Fruit fly (Drosophila melanogaster): ENCODE measurements around the gene CG17744.

CG17744 gene

dm6 chr3L:6978757-6979386 lies 47.7 kb downstream of the CG17744 start:
- TF ChIP-seq eg (GFP tag; IDR thresholded peaks at IDR 0.05): 0 out of 3 replicates have a peak, but pooled peaks have one; percentile 24
- TF ChIP-seq CG6808 (GFP tag; optimal IDR thresholded peaks at IDR 0.05): no peak
- no peak for TF ChIP-seq CG4318 (GFP tag; optimal IDR thresholded peaks at IDR 0.05)
- no peak for TF ChIP-seq esn (GFP tag; optimal IDR thresholded peaks at IDR 0.05)
- TF ChIP-seq Sox102F (GFP tag; optimal IDR thresholded peaks at IDR 0.05): no peak
- no peak for TF ChIP-seq CG10631 (GFP tag; optimal IDR thresholded peaks at IDR 0.05)
- TF ChIP-seq CG8632 (GFP tag; optimal IDR thresholded peaks at IDR 0.05): no peak
- TF ChIP-seq acj6 (GFP tag; optimal IDR thresholded peaks at IDR 0.05): no peak
- TF ChIP-seq vri (GFP tag; optimal IDR thresholded peaks at IDR 0.05): peak; percentile 29
- TF ChIP-seq CG8119 (GFP tag; IDR thresholded peaks at IDR 0.05): no peak
- no peak for TF ChIP-seq CG1621 (tag; optimal IDR thresholded peaks at IDR 0.05)
- no peak for TF ChIP-seq CG31627 (GFP tag; optimal IDR thresholded peaks at IDR 0.05)
- no peak for TF ChIP-seq CG6276 (GFP tag; optimal IDR thresholded peaks at IDR 0.05)

dm6 chr3L:6978030-6978683 lies 48.4 kb downstream of the CG17744 start:
- TF ChIP-seq CG9139 (GFP tag; optimal IDR thresholded peaks at IDR 0.05): no peak
- TF ChIP-seq fkh (GFP tag; optimal IDR thresholded peaks at IDR 0.05): no peak
- TF ChIP-seq CG8119 (GFP tag; IDR thresholded peaks at IDR 0.05): peak; percentile 68
- TF ChIP-seq CG1621 (tag; optimal IDR thresholded peaks at IDR 0.05): no peak
- peak; percentile 48 for TF ChIP-seq CG6276 (GFP tag; optimal IDR thresholded peaks at IDR 0.05)
- TF ChIP-seq Smox (GFP tag; optimal IDR thresholded peaks at IDR 0.05): peak; percentile 37
- TF ChIP-seq salr (GFP tag; optimal IDR thresholded peaks at IDR 0.05): peak in 1 of 2 experiments; percentile 22
- peak; percentile 43 for TF ChIP-seq svp (GFP tag)
- no peak for TF ChIP-seq vri (GFP tag; optimal IDR thresholded peaks at IDR 0.05)
- 0 out of 3 replicates have a peak, but pooled peaks have one; percentile 37 for TF ChIP-seq CG6163 (GFP tag; IDR thresholded peaks at IDR 0.05)
- TF ChIP-seq Eip78C (GFP tag): peak; percentile 78
- no peak for TF ChIP-seq Gug (GFP tag; IDR thresholded peaks at IDR 0.05)
- no peak for TF ChIP-seq Ets21C (GFP tag; optimal IDR thresholded peaks at IDR 0.05)
- TF ChIP-seq dac (GFP tag; optimal IDR thresholded peaks at IDR 0.05): no peak
- TF ChIP-seq Sox14 (GFP tag; optimal IDR thresholded peaks at IDR 0.05): peak; percentile 5
- TF ChIP-seq CG11902 (GFP tag; optimal IDR thresholded peaks at IDR 0.05): no peak
- TF ChIP-seq Sox102F (GFP tag; optimal IDR thresholded peaks at IDR 0.05): no peak
- TF ChIP-seq fd59A (GFP tag; optimal IDR thresholded peaks at IDR 0.05): no peak
- TF ChIP-seq lz (GFP tag; optimal IDR thresholded peaks at IDR 0.05): peak; percentile 28
- TF ChIP-seq esn (GFP tag; optimal IDR thresholded peaks at IDR 0.05): no peak
- TF ChIP-seq CG3919 (GFP tag; optimal IDR thresholded peaks at IDR 0.05): peak; percentile 52
- peak; percentile 7 for TF ChIP-seq CG6792 (GFP tag; optimal IDR thresholded peaks at IDR 0.05)
- peak; percentile 7 for TF ChIP-seq CG34406 (GFP tag; optimal IDR thresholded peaks at IDR 0.05)
- no peak for TF ChIP-seq CG7368 (GFP tag; optimal IDR thresholded peaks at IDR 0.05)
- TF ChIP-seq Hr4 (GFP tag; optimal IDR thresholded peaks at IDR 0.05): peak; percentile 82
- TF ChIP-seq CG6808 (GFP tag; optimal IDR thresholded peaks at IDR 0.05): peak; percentile 2
- TF ChIP-seq CG11294 (GFP tag; IDR thresholded peaks at IDR 0.05): peak; percentile 24; the same call in 1 of the 2 replicates
- TF ChIP-seq acj6 (GFP tag; optimal IDR thresholded peaks at IDR 0.05): peak; percentile 36
- peak; percentile 74 for TF ChIP-seq CG32006 (GFP tag; optimal IDR thresholded peaks at IDR 0.05)
- peak; percentile 36 for TF ChIP-seq Hr39 (GFP tag; optimal IDR thresholded peaks at IDR 0.05)
- peak; percentile 8 for TF ChIP-seq CG10631 (GFP tag; optimal IDR thresholded peaks at IDR 0.05)
- peak; percentile 28 for TF ChIP-seq pdm3 (GFP tag; optimal IDR thresholded peaks at IDR 0.05)
- TF ChIP-seq CG15336 (GFP tag; IDR thresholded peaks at IDR 0.05): peak; percentile 76
- no peak for TF ChIP-seq topi (GFP tag; optimal IDR thresholded peaks at IDR 0.05)
- no peak for TF ChIP-seq Eip93F (GFP tag; optimal IDR thresholded peaks at IDR 0.05)
- no peak for TF ChIP-seq CG11762 (GFP tag; optimal IDR thresholded peaks at IDR 0.05; ENCODE audit: insufficient read depth)
- no peak for TF ChIP-seq ss (GFP tag; optimal IDR thresholded peaks at IDR 0.05)
- no peak for TF ChIP-seq CG6854 (GFP tag; optimal IDR thresholded peaks at IDR 0.05)
- TF ChIP-seq Lpt (GFP tag; optimal IDR thresholded peaks at IDR 0.05): no peak
- TF ChIP-seq cyc (GFP tag; optimal IDR thresholded peaks at IDR 0.05): no peak
- TF ChIP-seq net (GFP tag; optimal IDR thresholded peaks at IDR 0.05): peak; percentile 17
- peak; percentile 37 for TF ChIP-seq CG31627 (GFP tag; optimal IDR thresholded peaks at IDR 0.05)
- no peak for TF ChIP-seq CG8319 (GFP tag; optimal IDR thresholded peaks at IDR 0.05)
- no peak for TF ChIP-seq CG3032 (tag; optimal IDR thresholded peaks at IDR 0.05)

Measured in whole organism, prepupa.